Fruit fly (Drosophila melanogaster) whole organism, embryonic: ENCODE results near the gene CG3224.

Experiments
- CG10267 ChIP-seq: fragments of 200-800 bp; sonication (Bioruptor generic); optimal IDR thresholded peaks from 2 replicates; lab custom pipeline; 2018; ENCODE audit warnings: missing biosample characterization, mild to moderate bottlenecking, missing genetic modification characterization, moderate library complexity
- CG13624 ChIP-seq: fragments of 200-800 bp; sonication (Bioruptor generic); optimal IDR thresholded peaks from 2 replicates; lab custom pipeline; 2016; ENCODE audit warnings: missing biosample characterization, missing genetic modification characterization
- CG14050 ChIP-seq: fragments of 200-800 bp; sonication (Bioruptor generic); IDR thresholded peaks from 3 replicates; pipeline ENCODE4 v1.3.6; 2022; ENCODE audit warnings: missing biosample characterization, missing genetic modification characterization
- CG14965 ChIP-seq: fragments of 200-800 bp; sonication (Bioruptor generic); optimal IDR thresholded peaks from 2 replicates; lab custom pipeline; 2016; ENCODE audit warnings: missing biosample characterization, missing genetic modification characterization, borderline replicate concordance
- CG15073 ChIP-seq: fragments of 200-800 bp; sonication (Bioruptor generic); optimal IDR thresholded peaks from 2 replicates; lab custom pipeline; 2016; ENCODE audit warnings: missing biosample characterization, missing genetic modification characterization
- CG15269 ChIP-seq: fragments of 200-800 bp; sonication (Bioruptor generic); optimal IDR thresholded peaks from 2 replicates; lab custom pipeline; 2018; ENCODE audit warnings: missing biosample characterization, mild to moderate bottlenecking, missing genetic modification characterization, moderate library complexity
- CG15696 ChIP-seq: fragments of 200-800 bp; sonication (Bioruptor generic); optimal IDR thresholded peaks from 2 replicates; lab custom pipeline; 2019; ENCODE audit warnings: missing biosample characterization, mild to moderate bottlenecking, missing genetic modification characterization, moderate library complexity
- CG16863 ChIP-seq: fragments of 200-800 bp; sonication (Bioruptor generic); optimal IDR thresholded peaks from 3 replicates; lab custom pipeline; 2016; ENCODE audit warnings: missing biosample characterization, missing genetic modification characterization
- CG17359 ChIP-seq: fragments of 200-800 bp; sonication (Bioruptor generic); optimal IDR thresholded peaks from 3 replicates; lab custom pipeline; 2018; ENCODE audit warnings: missing biosample characterization, mild to moderate bottlenecking, missing genetic modification characterization, moderate library complexity
- CG1832 ChIP-seq: fragments of 200-800 bp; sonication (Bioruptor generic); optimal IDR thresholded peaks from 2 replicates; lab custom pipeline; 2017; ENCODE audit warnings: missing biosample characterization, mild to moderate bottlenecking, missing genetic modification characterization, inconsistent platforms
- CG2129 ChIP-seq: fragments of 200-800 bp; sonication (Bioruptor generic); IDR thresholded peaks from 2 replicates; pipeline ENCODE4 v1.3.6; 2022; ENCODE audit warnings: missing biosample characterization, missing genetic modification characterization; ENCODE audit not compliant: partially characterized antibody
- CG31224 ChIP-seq: fragments of 200-800 bp; sonication (Bioruptor generic); IDR thresholded peaks from 2 replicates; pipeline ENCODE4 v1.3.6; 2022; ENCODE audit warnings: missing biosample characterization, missing genetic modification characterization
- CG34376 ChIP-seq: fragments of 200-800 bp; sonication (Bioruptor generic); optimal IDR thresholded peaks from 2 replicates; lab custom pipeline; 2018; ENCODE audit warnings: missing biosample characterization, mild to moderate bottlenecking, missing genetic modification characterization
- CG6689 ChIP-seq: fragments of 200-800 bp; sonication (Bioruptor generic); IDR thresholded peaks from 2 replicates; pipeline ENCODE4 v1.3.6; 2022; ENCODE audit warnings: missing biosample characterization, missing genetic modification characterization
- CG7357 ChIP-seq: fragments of 200-800 bp; sonication (Bioruptor generic); IDR thresholded peaks from 3 replicates; pipeline ENCODE4 v1.3.6; 2022; ENCODE audit warnings: missing biosample characterization, missing genetic modification characterization
- CG7745 ChIP-seq: fragments of 200-800 bp; sonication (Bioruptor generic); optimal IDR thresholded peaks from 2 replicates; lab custom pipeline; 2018; ENCODE audit warnings: missing biosample characterization, mild to moderate bottlenecking, missing genetic modification characterization, moderate library complexity
- CG8089 ChIP-seq: fragments of 200-800 bp; sonication (Bioruptor generic); optimal IDR thresholded peaks from 3 replicates; lab custom pipeline; 2016; ENCODE audit warnings: missing biosample characterization, missing genetic modification characterization
- CG8290 ChIP-seq, 3 experiments: fragments of 200-800 bp; sonication (Bioruptor generic); optimal IDR thresholded peaks; 2 replicates each; lab custom pipeline; 2016 to 2019; ENCODE audit warnings: missing biosample characterization in 3 of 3, missing genetic modification characterization in 3 of 3, mild to moderate bottlenecking in 2 of 3, moderate library complexity in 1 of 3
- CG9727 ChIP-seq: fragments of 200-800 bp; sonication (Bioruptor generic); optimal IDR thresholded peaks from 3 replicates; lab custom pipeline; 2017; ENCODE audit warnings: missing biosample characterization, mild to moderate bottlenecking, missing genetic modification characterization
- CG9797 ChIP-seq: fragments of 200-800 bp; sonication (Bioruptor generic); optimal IDR thresholded peaks from 3 replicates; lab custom pipeline; 2018; ENCODE audit warnings: missing biosample characterization, mild to moderate bottlenecking, missing genetic modification characterization
- E2f2 ChIP-seq: fragments of 200-800 bp; sonication (Bioruptor generic); IDR thresholded peaks from 2 replicates; pipeline ENCODE4 v1.3.6; 2022; ENCODE audit warnings: missing biosample characterization, missing genetic modification characterization
- ERR ChIP-seq: fragments of 200-800 bp; sonication (Bioruptor generic); optimal IDR thresholded peaks from 2 replicates; lab custom pipeline; 2016; ENCODE audit warnings: missing biosample characterization, missing genetic modification characterization
- Hey ChIP-seq: fragments of 200-800 bp; sonication (Bioruptor generic); optimal IDR thresholded peaks from 3 replicates; lab custom pipeline; 2018; ENCODE audit warnings: missing biosample characterization, mild to moderate bottlenecking, missing genetic modification characterization
- Lhr ChIP-seq: fragments of 200-800 bp; sonication (Bioruptor generic); optimal IDR thresholded peaks from 3 replicates; lab custom pipeline; 2017; ENCODE audit warnings: mild to moderate bottlenecking, missing biosample characterization, missing genetic modification reagents, missing genetic modification characterization
- Max ChIP-seq: fragments of 200-800 bp; sonication (Bioruptor generic); optimal IDR thresholded peaks from 2 replicates; lab custom pipeline; 2016; ENCODE audit warnings: missing biosample characterization, mild to moderate bottlenecking, missing genetic modification characterization
- NFAT ChIP-seq: fragments of 200-800 bp; sonication (Bioruptor generic); IDR thresholded peaks from 2 replicates; pipeline ENCODE4 v1.3.6; 2022; ENCODE audit warnings: missing biosample characterization, missing genetic modification characterization
- Sry-β ChIP-seq: fragments of 200-800 bp; sonication (Bioruptor generic); optimal IDR thresholded peaks from 2 replicates; lab custom pipeline; 2018; ENCODE audit warnings: missing biosample characterization, mild to moderate bottlenecking, missing genetic modification characterization, moderate library complexity
- Stat92E ChIP-seq, 3 experiments: fragments of >200 bp in 2 of 3; fragments of 200-800 bp in 1 of 3; sonication (Bioruptor generic) in 1 of 3; optimal IDR thresholded peaks; 2 replicates each; lab custom pipeline; 2017 to 2019; ENCODE audit warnings: missing biosample characterization in 3 of 3, missing genetic modification characterization in 3 of 3, mild to moderate bottlenecking in 1 of 3, moderate library complexity in 1 of 3
- Vsx1 ChIP-seq: fragments of 200-800 bp; sonication (Bioruptor generic); optimal IDR thresholded peaks from 2 replicates; lab custom pipeline; 2017; ENCODE audit warnings: missing biosample characterization, mild to moderate bottlenecking, missing genetic modification characterization, missing genetic modification reagents
- ac ChIP-seq: fragments of 200-800 bp; sonication (Bioruptor generic); optimal IDR thresholded peaks from 3 replicates; lab custom pipeline; 2017; ENCODE audit warnings: missing biosample characterization, mild to moderate bottlenecking, missing genetic modification characterization
- bcd ChIP-seq: fragments of 200-800 bp; sonication (Bioruptor generic); optimal IDR thresholded peaks from 2 replicates; lab custom pipeline; 2017; ENCODE audit warnings: missing biosample characterization, mild to moderate bottlenecking, missing genetic modification characterization
- btn ChIP-seq: fragments of 200-800 bp; sonication (Bioruptor generic); optimal IDR thresholded peaks from 2 replicates; lab custom pipeline; 2016; ENCODE audit warnings: missing biosample characterization, missing genetic modification characterization
- caup ChIP-seq: fragments of 200-800 bp; sonication (Bioruptor generic); optimal IDR thresholded peaks from 3 replicates; lab custom pipeline; 2017; ENCODE audit warnings: missing biosample characterization, mild to moderate bottlenecking, missing genetic modification characterization, moderate library complexity; ENCODE audit not compliant: severe bottlenecking
- dimm ChIP-seq: fragments of 200-800 bp; sonication (Bioruptor generic); IDR thresholded peaks from 2 replicates; pipeline ENCODE4 v1.3.6; 2022; ENCODE audit warnings: missing biosample characterization, missing genetic modification characterization
- ewg ChIP-seq: fragments of 200-800 bp; sonication (Bioruptor generic); optimal IDR thresholded peaks from 3 replicates; lab custom pipeline; 2017; ENCODE audit warnings: mild to moderate bottlenecking, missing biosample characterization, missing genetic modification reagents, missing genetic modification characterization
- fd102C ChIP-seq: fragments of 200-800 bp; sonication (Bioruptor generic); optimal IDR thresholded peaks from 2 replicates; lab custom pipeline; 2018; ENCODE audit warnings: missing biosample characterization, mild to moderate bottlenecking, missing genetic modification characterization, moderate library complexity
- klu ChIP-seq: fragments of 200-800 bp; sonication (Bioruptor generic); IDR thresholded peaks from 2 replicates; pipeline ENCODE4 v1.3.6; 2022; ENCODE audit warnings: missing biosample characterization, missing genetic modification characterization
- oc ChIP-seq: fragments of 200-800 bp; sonication (Bioruptor generic); optimal IDR thresholded peaks from 2 replicates; lab custom pipeline; 2018; ENCODE audit warnings: missing biosample characterization, mild to moderate bottlenecking, missing genetic modification characterization, moderate library complexity
- prd ChIP-seq, 3 experiments: fragments of >200 bp in 2 of 3; fragments of 200-800 bp in 1 of 3; sonication (Bioruptor generic) in 1 of 3; optimal IDR thresholded peaks in 2 of 3; IDR thresholded peaks in 1 of 3; 2 replicates in 2 of 3; 3 replicates in 1 of 3; pipeline versions ENCODE4 v1.3.6 to Lab custom; 2017 to 2022; ENCODE audit warnings: missing biosample characterization in 1 of 3, missing genetic modification characterization in 1 of 3
- sd ChIP-seq: fragments of 200-800 bp; sonication (Bioruptor generic); optimal IDR thresholded peaks from 3 replicates; lab custom pipeline; 2018; ENCODE audit warnings: missing biosample characterization, mild to moderate bottlenecking, missing genetic modification characterization, moderate library complexity
- sim ChIP-seq: fragments of 200-800 bp; sonication (Bioruptor generic); IDR thresholded peaks from 2 replicates; pipeline ENCODE4 v1.3.6; 2022; ENCODE audit warnings: missing biosample characterization, missing genetic modification characterization
- tll ChIP-seq, 2 experiments: fragments of 200-800 bp in 1 of 2; fragments of >200 bp in 1 of 2; sonication (Bioruptor generic) in 1 of 2; optimal IDR thresholded peaks; 2 replicates each; lab custom pipeline; 2017 to 2019; ENCODE audit warnings: missing biosample characterization in 2 of 2, missing genetic modification characterization in 2 of 2, mild to moderate bottlenecking in 1 of 2, moderate library complexity in 1 of 2
- usp ChIP-seq: fragments of >200 bp; optimal IDR thresholded peaks from 2 replicates; lab custom pipeline; 2017; ENCODE audit warnings: missing biosample characterization, missing genetic modification characterization
- vnd ChIP-seq: fragments of 200-800 bp; sonication (Bioruptor generic); IDR thresholded peaks from 3 replicates; pipeline ENCODE4 v1.3.6; 2022; ENCODE audit warnings: missing biosample characterization, missing genetic modification characterization; ENCODE audit not compliant: partially characterized antibody
- wdn ChIP-seq: fragments of 200-800 bp; sonication (Bioruptor generic); IDR thresholded peaks from 2 replicates; pipeline ENCODE4 v1.3.6; 2022; ENCODE audit warnings: missing biosample characterization, missing genetic modification characterization
- wor ChIP-seq: fragments of 200-800 bp; sonication (Bioruptor generic); IDR thresholded peaks from 2 replicates; pipeline ENCODE4 v1.3.6; 2022; ENCODE audit warnings: missing biosample characterization, missing genetic modification characterization
- zen ChIP-seq: fragments of 200-800 bp; sonication (Bioruptor generic); optimal IDR thresholded peaks from 3 replicates; lab custom pipeline; 2018; ENCODE audit warnings: missing biosample characterization, mild to moderate bottlenecking, missing genetic modification characterization, moderate library complexity
- zen2 ChIP-seq: fragments of 200-800 bp; sonication (Bioruptor generic); IDR thresholded peaks from 3 replicates; pipeline ENCODE4 v1.3.6; 2022; ENCODE audit warnings: missing biosample characterization, missing genetic modification characterization; ENCODE audit not compliant: partially characterized antibody
- zfh2 ChIP-seq: fragments of 200-800 bp; sonication (Bioruptor generic); optimal IDR thresholded peaks from 2 replicates; lab custom pipeline; 2016; ENCODE audit warnings: missing biosample characterization, missing genetic modification characterization

The CG3224 gene

DNA sequence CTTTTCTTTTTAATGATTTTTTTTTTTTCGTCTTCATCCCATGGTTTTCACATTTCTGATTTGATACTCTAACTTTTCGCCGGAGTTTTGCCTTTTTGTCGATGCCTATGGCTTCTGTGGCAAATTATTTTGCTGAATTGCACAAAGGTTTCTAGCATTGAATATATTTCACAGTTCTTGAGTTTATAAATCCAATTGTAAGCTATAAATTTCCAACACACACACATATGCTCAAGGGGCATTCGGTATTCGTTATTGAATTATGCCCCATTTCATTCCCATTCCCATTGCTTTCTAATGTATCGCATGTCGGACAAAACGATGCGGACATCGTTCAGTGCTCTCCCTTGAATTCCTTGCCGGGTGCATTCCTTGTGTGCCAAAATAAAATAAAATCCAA is 45.8 kb downstream of the CG3224 start (continued):
- TF ChIP-seq dimm (GFP tag; lab: Robert Waterston, UW) (no peak), CG9797 (GFP tag; lab: Kevin White, UChicago) (no peak), btn (no peak), wor (peak; percentile 53), usp (GFP tag; lab: Kevin White, UChicago) (no peak), CG17359 (tag; lab: Kevin White, UChicago) (peak; percentile 57), CG14965 (GFP tag; lab: Kevin White, UChicago) (no peak), klu (GFP tag; lab: Robert Waterston, UW) (0 out of 2 replicates have a peak, but pooled peaks have one; percentile 9), CG10267 (peak; percentile 42), CG7745 (no peak), CG2129 (no peak), CG15269 (tag; lab: Kevin White, UChicago) (peak; percentile 3), CG13624 (no peak), zen2 (no peak), CG9727 (peak; percentile 34), CG7357 (GFP tag; lab: Robert Waterston, UW) (peak; percentile 65; the same call in 1 of the 3 replicates), CG16863 (GFP tag; lab: Kevin White, UChicago) (peak; percentile 52), oc (peak; percentile 21), ac (GFP tag; lab: Kevin White, UChicago) (no peak), Max (GFP tag; lab: Kevin White, UChicago) (no peak), Sry-β (GFP tag; lab: Kevin White, UChicago) (no peak), wdn (GFP tag; lab: Robert Waterston, UW) (no peak), E2f2 (GFP tag; lab: Robert Waterston, UW) (peak; percentile 29), bcd (GFP tag; lab: Kevin White, UChicago) (peak; percentile 36), fd102C (GFP tag; lab: Kevin White, UChicago) (no peak), Stat92E (GFP tag; optimal IDR thresholded peaks at IDR 0.05; lab: Kevin White, UChicago) (no peak), ewg (GFP tag; lab: Kevin White, UChicago) (peak; percentile 21), CG8290 (GFP tag; optimal IDR thresholded peaks at IDR 0.05; lab: Kevin White, UChicago) (peak; percentile 12), CG8290 (tag; optimal IDR thresholded peaks at IDR 0.05; lab: Kevin White, UChicago) (no peak), caup (GFP tag; lab: Kevin White, UChicago) (no peak), NFAT (GFP tag; lab: Robert Waterston, UW) (no peak), Hey (tag; lab: Kevin White, UChicago) (no peak), CG1832 (GFP tag; lab: Kevin White, UChicago) (no peak), vnd (GFP tag; lab: Robert Waterston, UW) (no peak), Lhr (GFP tag; lab: Kevin White, UChicago) (no peak), Vsx1 (no peak), CG15696 (tag; lab: Kevin White, UChicago) (peak; percentile 31), ERR (GFP tag; lab: Kevin White, UChicago) (no peak), tll (GFP tag; optimal IDR thresholded peaks at IDR 0.05; lab: Kevin White, UChicago) (no peak), zen (no peak), CG8089 (GFP tag; lab: Kevin White, UChicago) (no peak), zfh2 (no peak), CG34376 (no peak), CG6689 (peak; percentile 74), sd (peak; percentile 56), CG14050 (no peak), CG31224 (GFP tag; lab: Robert Waterston, UW) (no peak), prd (optimal IDR thresholded peaks at IDR 0.05; lab: Kevin White, UChicago) (no peak), prd (GFP tag; IDR thresholded peaks at IDR 0.05; lab: Robert Waterston, UW) (peak; percentile 81; the same call in 2 of the 3 replicates), sim (GFP tag; lab: Robert Waterston, UW) (no peak), CG15073 (GFP tag; lab: Kevin White, UChicago) (no peak)
